Fruit fly (Drosophila melanogaster) whole organism, embryonic: ENCODE measurements around the gene CG42486.

Source experiments
- Adf1 ChIP-seq: fragments of 200-800 bp; sonication (Bioruptor generic); IDR thresholded peaks from 2 replicates; pipeline ENCODE4 v1.3.6; 2022; ENCODE audit warnings: missing biosample characterization, missing genetic modification characterization
- Atf6 ChIP-seq: fragments of 200-800 bp; sonication (Bioruptor generic); IDR thresholded peaks from 2 replicates; pipeline ENCODE4 v1.3.6; 2022; ENCODE audit warnings: missing biosample characterization, missing genetic modification characterization
- Bgb ChIP-seq: fragments of 200-800 bp; sonication (Bioruptor generic); IDR thresholded peaks from 2 replicates; pipeline ENCODE4 v1.3.6; 2022; ENCODE audit warnings: missing biosample characterization, missing genetic modification characterization; ENCODE audit not compliant: partially characterized antibody
- Blimp-1 ChIP-seq: fragments of 200-800 bp; sonication (Bioruptor generic); optimal IDR thresholded peaks from 3 replicates; lab custom pipeline; 2018; ENCODE audit warnings: missing biosample characterization, missing genetic modification characterization, mild to moderate bottlenecking, moderate library complexity, missing genetic modification reagents
- BtbVII ChIP-seq: fragments of 200-800 bp; sonication (Bioruptor generic); optimal IDR thresholded peaks from 3 replicates; lab custom pipeline; 2017; ENCODE audit warnings: missing biosample characterization, mild to moderate bottlenecking, missing genetic modification characterization
- CG10654 ChIP-seq: fragments of 200-800 bp; sonication (Bioruptor generic); optimal IDR thresholded peaks from 2 replicates; lab custom pipeline; 2016; ENCODE audit warnings: missing biosample characterization, missing genetic modification characterization
- CG11085 ChIP-seq: fragments of 200-800 bp; sonication (Bioruptor generic); IDR thresholded peaks from 2 replicates; pipeline ENCODE4 v1.3.6; 2022; ENCODE audit warnings: missing biosample characterization, missing genetic modification characterization
- CG15514 ChIP-seq: fragments of 200-800 bp; sonication (Bioruptor generic); optimal IDR thresholded peaks from 3 replicates; lab custom pipeline; 2017; ENCODE audit warnings: missing biosample characterization, missing genetic modification characterization, mild to moderate bottlenecking, moderate library complexity, missing genetic modification reagents
- CG17328 ChIP-seq: fragments of 200-800 bp; sonication (Bioruptor generic); IDR thresholded peaks from 2 replicates; pipeline ENCODE4 v1.3.6; 2022; ENCODE audit warnings: missing biosample characterization, missing genetic modification characterization
- CG17359 ChIP-seq: fragments of 200-800 bp; sonication (Bioruptor generic); optimal IDR thresholded peaks from 3 replicates; lab custom pipeline; 2018; ENCODE audit warnings: missing biosample characterization, mild to moderate bottlenecking, missing genetic modification characterization, moderate library complexity
- CG2889 ChIP-seq: fragments of 200-800 bp; sonication (Bioruptor generic); IDR thresholded peaks from 3 replicates; pipeline ENCODE4 v1.3.6; 2022; ENCODE audit warnings: missing biosample characterization, missing genetic modification characterization
- CG32532 ChIP-seq: fragments of 200-800 bp; sonication (Bioruptor generic); IDR thresholded peaks from 2 replicates; pipeline ENCODE4 v1.3.6; 2022; ENCODE audit warnings: missing biosample characterization, missing genetic modification characterization
- CG3726 ChIP-seq: fragments of 200-800 bp; sonication (Bioruptor generic); IDR thresholded peaks from 3 replicates; pipeline ENCODE4, ENCODE4 v1.3.6; 2022; ENCODE audit warnings: missing biosample characterization, missing genetic modification characterization
- CG5180 ChIP-seq: fragments of 200-800 bp; sonication (Bioruptor generic); optimal IDR thresholded peaks from 3 replicates; lab custom pipeline; 2017; ENCODE audit warnings: missing biosample characterization, missing genetic modification characterization, mild to moderate bottlenecking, moderate library complexity, missing genetic modification reagents
- CG6683 ChIP-seq: fragments of 200-800 bp; sonication (Bioruptor generic); optimal IDR thresholded peaks from 2 replicates; lab custom pipeline; 2017; ENCODE audit warnings: missing biosample characterization, mild to moderate bottlenecking, missing genetic modification characterization, missing genetic modification reagents
- CG7745 ChIP-seq: fragments of 200-800 bp; sonication (Bioruptor generic); optimal IDR thresholded peaks from 2 replicates; lab custom pipeline; 2018; ENCODE audit warnings: missing biosample characterization, mild to moderate bottlenecking, missing genetic modification characterization, moderate library complexity
- CG8290 ChIP-seq, 3 experiments: fragments of 200-800 bp; sonication (Bioruptor generic); optimal IDR thresholded peaks; 2 replicates each; lab custom pipeline; 2016 to 2019; ENCODE audit warnings: missing biosample characterization in 3 of 3, missing genetic modification characterization in 3 of 3, mild to moderate bottlenecking in 2 of 3, moderate library complexity in 1 of 3
- CG8765 ChIP-seq: fragments of 200-800 bp; sonication (Bioruptor generic); IDR thresholded peaks from 2 replicates; pipeline ENCODE4 v1.3.6; 2022; ENCODE audit warnings: missing biosample characterization, missing genetic modification characterization
- CG9817 ChIP-seq: fragments of 200-800 bp; sonication (Bioruptor generic); optimal IDR thresholded peaks from 2 replicates; lab custom pipeline; 2018; ENCODE audit warnings: missing biosample characterization, mild to moderate bottlenecking, missing genetic modification characterization, moderate library complexity
- CrebB ChIP-seq: fragments of 200-800 bp; sonication (Bioruptor generic); optimal IDR thresholded peaks from 3 replicates; lab custom pipeline; 2018; ENCODE audit warnings: missing biosample characterization, mild to moderate bottlenecking, missing genetic modification characterization
- Fer2 ChIP-seq: fragments of 200-800 bp; sonication (Bioruptor generic); optimal IDR thresholded peaks from 2 replicates; lab custom pipeline; 2018; ENCODE audit warnings: missing biosample characterization, mild to moderate bottlenecking, missing genetic modification characterization, moderate library complexity
- HHEX ChIP-seq: fragments of 200-800 bp; sonication (Bioruptor generic); optimal IDR thresholded peaks from 3 replicates; lab custom pipeline; 2017; ENCODE audit warnings: missing biosample characterization, mild to moderate bottlenecking, missing genetic modification characterization, missing genetic modification reagents
- HLH4C ChIP-seq: fragments of 200-800 bp; sonication (Bioruptor generic); IDR thresholded peaks from 3 replicates; pipeline ENCODE4 v1.3.6; 2022; ENCODE audit warnings: missing biosample characterization, missing genetic modification characterization; ENCODE audit not compliant: partially characterized antibody
- Hey ChIP-seq: fragments of 200-800 bp; sonication (Bioruptor generic); optimal IDR thresholded peaks from 3 replicates; lab custom pipeline; 2018; ENCODE audit warnings: missing biosample characterization, mild to moderate bottlenecking, missing genetic modification characterization
- Hmr ChIP-seq: fragments of 200-800 bp; sonication (Bioruptor generic); optimal IDR thresholded peaks from 3 replicates; lab custom pipeline; 2017; ENCODE audit warnings: mild to moderate bottlenecking, missing biosample characterization, missing genetic modification reagents, missing genetic modification characterization
- Hmx ChIP-seq: fragments of 200-800 bp; sonication (Bioruptor generic); optimal IDR thresholded peaks from 2 replicates; lab custom pipeline; 2016; ENCODE audit warnings: missing biosample characterization, missing genetic modification characterization
- MESR4 ChIP-seq: fragments of 200-800 bp; sonication (Bioruptor generic); optimal IDR thresholded peaks from 2 replicates; lab custom pipeline; 2018; ENCODE audit warnings: missing biosample characterization, mild to moderate bottlenecking, missing genetic modification characterization, moderate library complexity
- Neu2 ChIP-seq: fragments of 200-800 bp; sonication (Bioruptor generic); optimal IDR thresholded peaks from 3 replicates; lab custom pipeline; 2016; ENCODE audit warnings: missing biosample characterization, missing genetic modification characterization, borderline replicate concordance
- NfI ChIP-seq: fragments of 200-800 bp; sonication (Bioruptor generic); optimal IDR thresholded peaks from 3 replicates; lab custom pipeline; 2018; ENCODE audit warnings: missing biosample characterization, mild to moderate bottlenecking, missing genetic modification characterization, moderate library complexity
- Sin3A ChIP-seq: fragments of >200 bp; optimal IDR thresholded peaks from 2 replicates; lab custom pipeline; 2018
- YL-1 ChIP-seq: fragments of 200-800 bp; sonication (Bioruptor generic); optimal IDR thresholded peaks from 3 replicates; lab custom pipeline; 2017; ENCODE audit warnings: missing biosample characterization, mild to moderate bottlenecking, missing genetic modification characterization
- ab ChIP-seq: fragments of 200-800 bp; sonication (Bioruptor generic); optimal IDR thresholded peaks from 2 replicates; lab custom pipeline; 2016; ENCODE audit warnings: missing biosample characterization, missing genetic modification characterization
- br ChIP-seq: fragments of >200 bp; optimal IDR thresholded peaks from 2 replicates; lab custom pipeline; 2017
- chinmo ChIP-seq: fragments of 200-800 bp; sonication (Bioruptor generic); IDR thresholded peaks from 4 replicates; pipeline ENCODE4 v1.3.6; 2022; ENCODE audit warnings: missing biosample characterization, missing genetic modification characterization; ENCODE audit not compliant: partially characterized antibody
- grau ChIP-seq: fragments of 200-800 bp; optimal IDR thresholded peaks from 3 replicates; lab custom pipeline; 2019; ENCODE audit warnings: missing biosample characterization, mild to moderate bottlenecking, missing genetic modification characterization, moderate library complexity
- lab ChIP-seq: fragments of 200-800 bp; sonication (Bioruptor generic); optimal IDR thresholded peaks from 3 replicates; lab custom pipeline; 2017; ENCODE audit warnings: missing biosample characterization, missing genetic modification characterization, mild to moderate bottlenecking, moderate library complexity, missing genetic modification reagents
- nau ChIP-seq: fragments of 200-800 bp; sonication (Bioruptor generic); optimal IDR thresholded peaks from 3 replicates; lab custom pipeline; 2017; ENCODE audit warnings: missing biosample characterization, mild to moderate bottlenecking, missing genetic modification characterization, missing genetic modification reagents
- odd ChIP-seq: fragments of 200-800 bp; sonication (Bioruptor generic); optimal IDR thresholded peaks from 2 replicates; lab custom pipeline; 2017; ENCODE audit warnings: missing biosample characterization, mild to moderate bottlenecking, missing genetic modification characterization
- org-1 ChIP-seq: fragments of 200-800 bp; sonication (Bioruptor generic); optimal IDR thresholded peaks from 2 replicates; lab custom pipeline; 2017; ENCODE audit warnings: missing biosample characterization, missing genetic modification characterization
- repo ChIP-seq: fragments of 200-800 bp; sonication (Bioruptor generic); optimal IDR thresholded peaks from 2 replicates; lab custom pipeline; 2016; ENCODE audit warnings: missing biosample characterization, missing genetic modification characterization
- salm ChIP-seq: fragments of 200-800 bp; sonication (Bioruptor generic); optimal IDR thresholded peaks from 2 replicates; lab custom pipeline; 2018; ENCODE audit warnings: missing biosample characterization, mild to moderate bottlenecking, missing genetic modification characterization
- shn ChIP-seq: fragments of 200-800 bp; sonication (Bioruptor generic); optimal IDR thresholded peaks from 3 replicates; lab custom pipeline; 2016; ENCODE audit warnings: missing biosample characterization, missing genetic modification characterization
- sr ChIP-seq: fragments of 200-800 bp; sonication (Bioruptor generic); IDR thresholded peaks from 3 replicates; pipeline ENCODE4 v1.3.6; 2022; ENCODE audit warnings: missing biosample characterization, missing genetic modification characterization
- tna ChIP-seq: fragments of 200-800 bp; sonication (Bioruptor generic); IDR thresholded peaks from 2 replicates; pipeline ENCODE4 v1.3.6; 2022; ENCODE audit warnings: missing biosample characterization, missing genetic modification characterization; ENCODE audit not compliant: partially characterized antibody
- tup ChIP-seq: fragments of 200-800 bp; sonication (Bioruptor generic); optimal IDR thresholded peaks from 2 replicates; lab custom pipeline; 2016; ENCODE audit warnings: missing biosample characterization, mild to moderate bottlenecking, missing genetic modification characterization, moderate library complexity

CG42486 gene

dm6 chr2L:11874232-11874765 lies 31.4 kb downstream of the CG42486 start (continued):
- TF ChIP-seq CG7745 (tag; lab: Kevin White, UChicago): no peak
- peak; percentile 2 for TF ChIP-seq lab (GFP tag; lab: Kevin White, UChicago)
- no peak for TF ChIP-seq CG9817 (tag; lab: Kevin White, UChicago)
- no peak for TF ChIP-seq Fer2 (tag; lab: Kevin White, UChicago)
- no peak for TF ChIP-seq CG32532 (GFP tag; lab: Robert Waterston, UW)
- TF ChIP-seq Hmx: no peak
- peak; percentile 72 for TF ChIP-seq CG15514 (GFP tag; lab: Kevin White, UChicago)
- TF ChIP-seq CG10654 (GFP tag; lab: Kevin White, UChicago): no peak
- TF ChIP-seq HHEX (GFP tag; lab: Kevin White, UChicago): no peak
- TF ChIP-seq Adf1 (GFP tag; lab: Robert Waterston, UW): peak; percentile 26; the same call in 1 of the 2 replicates
- TF ChIP-seq grau: no peak
- TF ChIP-seq sr: no peak
- TF ChIP-seq br: no peak
- TF ChIP-seq HLH4C (GFP tag; lab: Robert Waterston, UW): no peak
- TF ChIP-seq CG6683 (GFP tag; lab: Kevin White, UChicago): no peak
- TF ChIP-seq repo: no peak
- peak; percentile 52; the same call in 1 of the 4 replicates for TF ChIP-seq chinmo (GFP tag; lab: Robert Waterston, UW)
- TF ChIP-seq odd (GFP tag; lab: Kevin White, UChicago): no peak
- TF ChIP-seq Hmr (GFP tag; lab: Kevin White, UChicago): peak; percentile 3
- TF ChIP-seq Sin3A: no peak
- TF ChIP-seq nau (GFP tag; lab: Kevin White, UChicago): no peak
- TF ChIP-seq MESR4 (GFP tag; lab: Kevin White, UChicago): no peak
- no peak for TF ChIP-seq CG8290 (GFP tag; optimal IDR thresholded peaks at IDR 0.05; lab: Kevin White, UChicago)
- TF ChIP-seq CG8290 (tag; optimal IDR thresholded peaks at IDR 0.05; lab: Kevin White, UChicago): peak in 1 of 2 experiments; percentile 6
- TF ChIP-seq CG2889 (GFP tag; lab: Robert Waterston, UW): no peak
- TF ChIP-seq CG5180 (GFP tag; lab: Kevin White, UChicago): no peak
- TF ChIP-seq Blimp-1 (GFP tag; lab: Kevin White, UChicago): no peak
- peak; percentile 22; the same call in 1 of the 2 replicates for TF ChIP-seq Bgb (GFP tag; lab: Robert Waterston, UW)
- TF ChIP-seq CG17328 (GFP tag; lab: Robert Waterston, UW): no peak
- TF ChIP-seq Neu2 (GFP tag; lab: Kevin White, UChicago): no peak
- no peak for TF ChIP-seq org-1 (GFP tag; lab: Kevin White, UChicago)
- TF ChIP-seq BtbVII (GFP tag; lab: Kevin White, UChicago): no peak
- TF ChIP-seq CG11085 (GFP tag; lab: Robert Waterston, UW): no peak
- TF ChIP-seq CG8765 (GFP tag; lab: Robert Waterston, UW): no peak
- no peak for TF ChIP-seq Hey
- TF ChIP-seq shn (GFP tag; lab: Kevin White, UChicago): no peak
- TF ChIP-seq CrebB (tag; lab: Kevin White, UChicago): no peak
- TF ChIP-seq CG3726 (GFP tag; lab: Robert Waterston, UW): no peak
- no peak for TF ChIP-seq CG17359
- TF ChIP-seq tna (GFP tag; lab: Robert Waterston, UW): 0 out of 2 replicates have a peak, but pooled peaks have one; percentile 10
- TF ChIP-seq YL-1: no peak
- TF ChIP-seq tup (GFP tag; lab: Kevin White, UChicago): no peak
- TF ChIP-seq Atf6 (GFP tag; lab: Robert Waterston, UW): no peak
- TF ChIP-seq salm: no peak
- TF ChIP-seq NfI (GFP tag; lab: Kevin White, UChicago): no peak
- TF ChIP-seq ab (GFP tag; lab: Kevin White, UChicago): no peak
